Fruit fly (Drosophila melanogaster): ENCODE measurements around the gene kar.

The kar gene

dm6 chr3R:12697571-12698039, 8.4 kb upstream of the kar start (continued):
- TF ChIP-seq exex (tag; optimal IDR thresholded peaks at IDR 0.05) (no peak), CG12236 (GFP tag; optimal IDR thresholded peaks at IDR 0.05) (no peak), H2.0 (GFP tag; IDR thresholded peaks at IDR 0.05) (no peak), CG13624 (GFP tag; optimal IDR thresholded peaks at IDR 0.05) (no peak), Xbp1 (GFP tag; optimal IDR thresholded peaks at IDR 0.05) (no peak), bowl (GFP tag; IDR thresholded peaks at IDR 0.05) (no peak), slbo (GFP tag; IDR thresholded peaks at IDR 0.05) (no peak), Ada2b (GFP tag; IDR thresholded peaks at IDR 0.05) (no peak), Bdp1 (GFP tag; optimal IDR thresholded peaks at IDR 0.05) (no peak), pfk (GFP tag; optimal IDR thresholded peaks at IDR 0.05) (no peak), CG17359 (tag; optimal IDR thresholded peaks at IDR 0.05) (no peak), al (GFP tag; IDR thresholded peaks at IDR 0.05) (no peak), fd64A (GFP tag; optimal IDR thresholded peaks at IDR 0.05) (no peak), CG7839 (tag; optimal IDR thresholded peaks at IDR 0.05) (no peak), wor (GFP tag; IDR thresholded peaks at IDR 0.05) (no peak), CG1529 (GFP tag; optimal IDR thresholded peaks at IDR 0.05) (no peak), CG9215 (GFP tag; IDR thresholded peaks at IDR 0.05) (no peak), prd (optimal IDR thresholded peaks at IDR 0.05) (no peak), prd (GFP tag; IDR thresholded peaks at IDR 0.05) (no peak), Spps (tag; optimal IDR thresholded peaks at IDR 0.05) (no peak), gt (GFP tag; IDR thresholded peaks at IDR 0.05) (no peak), CG15514 (GFP tag; optimal IDR thresholded peaks at IDR 0.05) (peak; percentile 37), CG8924 (tag; optimal IDR thresholded peaks at IDR 0.05) (no peak), az2 (GFP tag; optimal IDR thresholded peaks at IDR 0.05) (no peak), Mad (GFP tag; optimal IDR thresholded peaks at IDR 0.05) (peak; percentile 1), CG11093 (GFP tag; IDR thresholded peaks at IDR 0.05) (no peak), cad (GFP tag; optimal IDR thresholded peaks at IDR 0.05) (no peak), Side (GFP tag; optimal IDR thresholded peaks at IDR 0.05) (no peak), CG5245 (GFP tag; optimal IDR thresholded peaks at IDR 0.05) (no peak), CHES-1-like (GFP tag; optimal IDR thresholded peaks at IDR 0.05) (no peak), gsb (GFP tag; IDR thresholded peaks at IDR 0.05) (no peak), CG18599 (GFP tag; optimal IDR thresholded peaks at IDR 0.05) (no peak), abd-A (tag; optimal IDR thresholded peaks at IDR 0.05) (no peak), chn (GFP tag; optimal IDR thresholded peaks at IDR 0.05) (no peak), CG6254 (GFP tag; optimal IDR thresholded peaks at IDR 0.05) (no peak), hbn (GFP tag; IDR thresholded peaks at IDR 0.05; ENCODE audit: partially characterized antibody) (0 out of 2 replicates have a peak, but pooled peaks have one; percentile 31), so (GFP tag; IDR thresholded peaks at IDR 0.05) (no peak), CG9876 (GFP tag; optimal IDR thresholded peaks at IDR 0.05) (no peak), YL-1 (GFP tag; optimal IDR thresholded peaks at IDR 0.05) (peak; percentile 58), Kr (GFP tag; optimal IDR thresholded peaks at IDR 0.05) (no peak), dan (GFP tag; IDR thresholded peaks at IDR 0.05) (no peak), mirr (GFP tag; optimal IDR thresholded peaks at IDR 0.05) (no peak), CG17802 (tag; optimal IDR thresholded peaks at IDR 0.05) (no peak), CG9727 (GFP tag; optimal IDR thresholded peaks at IDR 0.05) (no peak), pum (GFP tag; optimal IDR thresholded peaks at IDR 0.05) (no peak), tna (GFP tag; IDR thresholded peaks at IDR 0.05; ENCODE audit: partially characterized antibody) (no peak), CG33213 (GFP tag; optimal IDR thresholded peaks at IDR 0.05) (peak; percentile 32), danr (GFP tag; IDR thresholded peaks at IDR 0.05) (no peak), fu2 (GFP tag; optimal IDR thresholded peaks at IDR 0.05) (no peak), C15 (GFP tag; IDR thresholded peaks at IDR 0.05) (no peak), nerfin-2 (GFP tag; IDR thresholded peaks at IDR 0.05; ENCODE audit: partially characterized antibody) (no peak), CG32772 (GFP tag; IDR thresholded peaks at IDR 0.05) (no peak), lilli (GFP tag; optimal IDR thresholded peaks at IDR 0.05) (peak; percentile 19)
